Worm (Caenorhabditis elegans): ENCODE measurements around the gene cyp-35B3.

The cyp-35B3 gene

DNA sequence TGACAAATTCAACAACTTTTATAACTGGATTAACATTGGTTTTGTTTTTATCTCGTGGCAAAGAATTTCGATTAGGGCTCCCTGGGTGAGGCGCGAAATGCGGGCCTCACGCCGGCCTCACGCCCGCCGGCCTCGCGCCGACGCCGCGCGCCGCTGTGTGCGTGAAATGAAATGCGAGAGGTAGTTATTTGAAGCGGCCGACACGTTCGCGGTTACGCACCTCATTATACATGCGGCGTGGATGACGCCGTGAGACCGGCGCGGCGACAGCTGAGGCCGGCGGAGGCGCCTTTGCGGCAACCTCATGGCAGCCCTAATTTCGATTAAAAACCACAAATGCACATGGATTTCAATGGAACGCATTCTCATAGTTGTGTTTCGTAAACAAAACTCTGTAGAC, 17.6 kb upstream of the cyp-35B3 start:
- TF ChIP-seq lsy-2 (tag; optimal IDR thresholded peaks at IDR 0.05): no peak
- no peak for TF ChIP-seq M03D4.4 (tag; optimal IDR thresholded peaks at IDR 0.05)
- no peak for TF ChIP-seq unc-62 (GFP tag; optimal IDR thresholded peaks at IDR 0.05)
- TF ChIP-seq zip-8 (tag; optimal IDR thresholded peaks at IDR 0.05): no peak
- no peak for TF ChIP-seq mls-2 (tag; optimal IDR thresholded peaks at IDR 0.05)
- TF ChIP-seq nhr-76 (tag; optimal IDR thresholded peaks at IDR 0.05): no peak

- TF ChIP-seq sptf-1 (tag; optimal IDR thresholded peaks at IDR 0.05): no peak
- no peak for TF ChIP-seq pha-4 (tag; optimal IDR thresholded peaks at IDR 0.05)
- no peak for TF ChIP-seq unc-120 (tag; optimal IDR thresholded peaks at IDR 0.05; ENCODE audit: poor library complexity, severe bottlenecking)
- TF ChIP-seq nhr-237 (tag; optimal IDR thresholded peaks at IDR 0.05): no peak
- no peak for TF ChIP-seq snpc-4 (tag; optimal IDR thresholded peaks at IDR 0.05)
- no peak for TF ChIP-seq flh-1 (GFP tag; optimal IDR thresholded peaks at IDR 0.05)
- TF ChIP-seq elt-1 (tag; optimal IDR thresholded peaks at IDR 0.05; ENCODE audit: borderline replicate concordance, insufficient read depth): no peak
Measured at ce11 chrV:3929099-3929498, 16.1 kb upstream of the cyp-35B3 start, which contains the start of gene srx-64. TSS of gene srx-64 (plus strand) at chrV:3929399.

ce11 chrV:3931326-3931725, 13.8 kb upstream of the cyp-35B3 start, which contains the start of gene srx-63:
TSS of gene srx-63 (plus strand) at chrV:3931626.
- TF ChIP-seq tbx-8 (GFP tag; optimal IDR thresholded peaks at IDR 0.05): no peak
- no peak for TF ChIP-seq nhr-28 (tag; optimal IDR thresholded peaks at IDR 0.05)
- TF ChIP-seq unc-120 (tag; optimal IDR thresholded peaks at IDR 0.05; ENCODE audit: poor library complexity, severe bottlenecking): no peak
- no peak for TF ChIP-seq unc-62 (GFP tag; optimal IDR thresholded peaks at IDR 0.05)
- no peak for TF ChIP-seq flh-1 (GFP tag; optimal IDR thresholded peaks at IDR 0.05)

DNA sequence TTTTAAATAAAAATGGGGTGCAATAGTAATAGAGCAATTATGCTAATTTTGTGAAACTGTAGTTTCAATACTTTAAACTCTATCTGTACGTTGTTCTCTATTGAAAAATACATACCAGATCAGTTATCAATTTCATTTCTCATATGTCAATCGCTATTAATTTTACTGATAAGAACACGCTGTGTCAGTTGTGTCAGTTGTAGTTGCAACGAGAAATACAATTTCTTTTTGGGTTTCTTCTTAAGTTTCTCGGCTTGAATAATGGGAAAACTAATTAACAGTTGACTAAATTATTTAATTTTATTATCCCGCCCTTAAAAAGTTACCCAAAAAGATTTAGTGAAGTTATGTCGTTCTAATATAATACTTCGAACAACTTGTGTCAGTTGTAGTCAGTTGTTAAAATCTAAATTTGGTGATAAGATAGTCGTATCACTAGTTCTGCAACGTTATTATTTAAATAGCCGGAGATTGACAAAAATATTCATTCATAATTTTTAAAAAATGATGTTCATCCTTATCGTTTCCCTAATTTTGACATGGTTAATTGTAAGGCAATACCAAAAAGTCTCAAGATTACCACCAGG, 9.2 kb upstream of the cyp-35B3 start, which contains the start of gene cyp-35A5:
TSS of gene cyp-35A5 (plus strand) at position 435 of the 587 bp plus-strand sequence.
- TF ChIP-seq flh-1 (GFP tag; optimal IDR thresholded peaks at IDR 0.05) (no peak), cnd-1 (tag; optimal IDR thresholded peaks at IDR 0.05) (no peak), ceh-83 (GFP tag; optimal IDR thresholded peaks at IDR 0.05) (no peak), tbx-8 (GFP tag; optimal IDR thresholded peaks at IDR 0.05) (no peak), M03D4.4 (tag; optimal IDR thresholded peaks at IDR 0.05) (no peak), mab-5 (tag; optimal IDR thresholded peaks at IDR 0.05) (no peak), ceh-43 (GFP tag; optimal IDR thresholded peaks at IDR 0.05) (no peak), nhr-12 (tag; optimal IDR thresholded peaks at IDR 0.05) (no peak), drap-1 (GFP tag; optimal IDR thresholded peaks at IDR 0.05) (no peak), unc-62 (GFP tag; optimal IDR thresholded peaks at IDR 0.05) (no peak), lsy-2 (tag; optimal IDR thresholded peaks at IDR 0.05) (no peak), mep-1 (tag; optimal IDR thresholded peaks at IDR 0.05) (no peak), sptf-1 (tag; optimal IDR thresholded peaks at IDR 0.05) (no peak), lin-13 (tag; optimal IDR thresholded peaks at IDR 0.05) (no peak), bed-3 (GFP tag; optimal IDR thresholded peaks at IDR 0.05) (no peak)

DNA sequence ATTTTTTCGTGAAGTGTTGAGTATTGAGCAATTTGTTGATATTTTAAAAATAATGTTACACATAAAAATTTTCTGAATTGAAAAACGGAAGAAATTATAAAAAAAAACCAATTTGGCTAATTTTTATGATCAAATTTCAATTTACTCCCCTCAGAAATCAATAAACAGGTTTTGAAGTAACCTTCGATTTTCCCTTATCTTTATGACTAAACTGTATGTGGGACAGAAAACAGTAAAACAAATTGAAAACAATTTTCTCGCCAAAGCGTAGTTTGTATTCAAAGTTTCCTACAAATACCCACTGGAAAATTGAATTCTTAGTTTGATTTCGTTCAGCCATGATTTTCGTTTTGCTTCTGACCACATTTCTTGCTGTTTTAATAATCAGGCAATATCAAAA, 6.4 kb upstream of the cyp-35B3 start, which contains the start of gene cyp-35B1:
TSS of gene cyp-35B1 (plus strand) at position 244 of the 400 bp plus-strand sequence.
- TF ChIP-seq lsy-2 (tag; optimal IDR thresholded peaks at IDR 0.05): no peak

ce11 chrV:3941860-3942259, 3.3 kb upstream of the cyp-35B3 start, which contains the start of gene cyp-35B2:
TSS of gene cyp-35B2 (plus strand) at chrV:3942160.
- TF ChIP-seq nhr-76 (tag; optimal IDR thresholded peaks at IDR 0.05) (no peak), ces-1 (GFP tag; optimal IDR thresholded peaks at IDR 0.05) (no peak), unc-62 (GFP tag; optimal IDR thresholded peaks at IDR 0.05) (no peak), nhr-28 (tag; optimal IDR thresholded peaks at IDR 0.05) (no peak), lin-13 (tag; optimal IDR thresholded peaks at IDR 0.05) (no peak), nhr-2 (tag; optimal IDR thresholded peaks at IDR 0.05) (no peak), elt-1 (tag; optimal IDR thresholded peaks at IDR 0.05; ENCODE audit: borderline replicate concordance, insufficient read depth) (no peak), ceh-39 (tag; optimal IDR thresholded peaks at IDR 0.05) (no peak), bed-3 (GFP tag; optimal IDR thresholded peaks at IDR 0.05) (no peak), pha-4 (tag; optimal IDR thresholded peaks at IDR 0.05) (no peak), snpc-4 (tag; optimal IDR thresholded peaks at IDR 0.05) (no peak), mep-1 (tag; optimal IDR thresholded peaks at IDR 0.05) (no peak), mab-5 (tag; optimal IDR thresholded peaks at IDR 0.05) (no peak), drap-1 (GFP tag; optimal IDR thresholded peaks at IDR 0.05) (no peak), ztf-11 (tag; optimal IDR thresholded peaks at IDR 0.05) (no peak), nhr-12 (tag; optimal IDR thresholded peaks at IDR 0.05) (no peak), ham-2 (GFP tag; optimal IDR thresholded peaks at IDR 0.05) (no peak), mls-2 (tag; optimal IDR thresholded peaks at IDR 0.05) (no peak), elt-3 (tag; optimal IDR thresholded peaks at IDR 0.05) (no peak)

All from whole organism, mixed stage, embryonic.